Worm (Caenorhabditis elegans) whole organism, L4/young adult: ENCODE results near the gene F10G7.12.

Experiments
- W03F9.2 ChIP-seq: fragments of 150-350 bp; optimal IDR thresholded peaks from 2 replicates; lab custom pipeline; 2014; ENCODE audit warnings: missing biosample characterization, missing genetic modification characterization
- dao-5 ChIP-seq: sonication (generic microtip); optimal IDR thresholded peaks from 2 replicates; lab custom pipeline; 2016; ENCODE audit warnings: missing genotype, missing genetic modification characterization, moderate library complexity, missing compliant biosample characterization
- him-1 ChIP-seq: sonication (generic microtip); optimal IDR thresholded peaks from 2 replicates; lab custom pipeline; 2016; ENCODE audit warnings: missing genotype, missing genetic modification reagents, missing genetic modification characterization, missing compliant biosample characterization

The F10G7.12 gene

ce11 chrII:4739984-4740462 lies 50.4 kb downstream of the F10G7.12 start, which contains the start of gene eas-1:
Gene eas-1, plus strand, starts transcription at chrII:4740412.
- TF ChIP-seq W03F9.2 (tag; lab: Kevin White, UChicago) (peak; percentile 86), him-1 (tag; lab: Kevin White, UChicago) (peak; percentile 57), dao-5 (tag; lab: Kevin White, UChicago) (no peak)
